Worm (Caenorhabditis elegans): ENCODE data around the gene srz-23.

Gene srz-23

DNA sequence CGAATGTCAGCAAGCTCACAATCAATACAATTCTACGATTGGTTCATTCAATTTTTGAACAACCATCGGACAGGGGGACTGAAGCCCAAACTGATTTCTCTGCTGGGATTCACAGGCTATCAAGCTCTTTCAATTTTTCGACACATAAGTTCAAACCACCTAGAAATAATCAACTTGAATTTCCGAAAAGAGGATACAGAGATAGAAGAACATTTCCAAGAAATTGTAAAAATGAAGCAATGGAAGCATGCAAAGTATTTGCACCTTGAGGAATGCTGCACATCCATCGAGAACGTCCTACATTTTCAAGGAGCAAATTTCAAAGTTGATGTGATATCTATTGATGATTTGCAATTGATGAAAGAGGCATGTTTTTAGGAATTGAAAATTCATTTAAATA lies 14.3 kb downstream of the srz-23 start:
- TF ChIP-seq mml-1 (tag; optimal IDR thresholded peaks at IDR 0.05) (no peak), elt-1 (tag; optimal IDR thresholded peaks at IDR 0.05) (no peak), ama-1 (optimal IDR thresholded peaks at IDR 0.05) (no peak), snpc-4 (tag; optimal IDR thresholded peaks at IDR 0.05) (no peak), egl-27 (tag; optimal IDR thresholded peaks at IDR 0.05) (no peak), fkh-10 (GFP tag; optimal IDR thresholded peaks at IDR 0.05) (no peak), lsy-12 (tag; optimal IDR thresholded peaks at IDR 0.05) (no peak)

DNA sequence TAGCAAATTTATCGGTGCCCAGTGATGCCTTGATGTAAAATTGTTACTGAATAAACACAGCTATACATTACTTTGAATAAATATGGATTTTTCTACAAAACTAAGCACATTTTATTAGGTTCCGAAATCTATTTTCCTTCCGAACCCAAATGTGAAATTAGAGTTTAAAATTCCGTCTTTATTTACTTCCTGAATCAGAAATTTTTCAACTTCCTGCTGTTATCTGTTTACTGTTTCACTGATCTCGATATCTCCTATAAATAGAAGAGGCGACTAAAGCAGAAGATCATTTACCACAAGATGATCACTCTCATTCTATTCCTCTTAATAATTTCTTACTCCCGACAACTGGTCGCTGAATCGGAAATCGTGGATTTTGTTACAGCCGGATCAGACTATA lies 16.3 kb downstream of the srz-23 start, which contains the start of gene F58E2.2:
Gene F58E2.2 (plus strand): TSS at position 301 of the 400 bp plus-strand sequence.
- no peak for TF ChIP-seq elt-2 (tag; optimal IDR thresholded peaks at IDR 0.05)
- TF ChIP-seq zag-1 (tag; optimal IDR thresholded peaks at IDR 0.05) = no peak
- TF ChIP-seq fkh-10 (GFP tag; optimal IDR thresholded peaks at IDR 0.05) = no peak
- no peak for TF ChIP-seq fos-1 (tag; optimal IDR thresholded peaks at IDR 0.05)
- TF ChIP-seq aly-2 (tag; optimal IDR thresholded peaks at IDR 0.05) = no peak
- no peak for TF ChIP-seq nhr-77 (tag; optimal IDR thresholded peaks at IDR 0.05)
- no peak for TF ChIP-seq nhr-76 (tag; optimal IDR thresholded peaks at IDR 0.05)
- no peak for TF ChIP-seq skn-1 (tag; optimal IDR thresholded peaks at IDR 0.05)
- no peak for TF ChIP-seq daf-12 (tag; optimal IDR thresholded peaks at IDR 0.05)
- TF ChIP-seq jun-1 (tag; optimal IDR thresholded peaks at IDR 0.05) = no peak
- no peak for TF ChIP-seq hmg-11 (tag; optimal IDR thresholded peaks at IDR 0.05)
- TF ChIP-seq unc-62 (GFP tag; optimal IDR thresholded peaks at IDR 0.05) = no peak
- no peak for TF ChIP-seq lsy-12 (tag; optimal IDR thresholded peaks at IDR 0.05)
- no peak for TF ChIP-seq ztf-11 (tag; optimal IDR thresholded peaks at IDR 0.05)
- no peak for TF ChIP-seq pqm-1 (tag; optimal IDR thresholded peaks at IDR 0.05)

ce11 chrIV:3477124-3477523 lies 23.7 kb downstream of the srz-23 start, which contains the start of gene srz-69:
TSS of gene srz-69 (minus strand) at chrIV:3477224.
- TF ChIP-seq pha-4 (tag; optimal IDR thresholded peaks at IDR 0.05) (no peak), ama-1 (optimal IDR thresholded peaks at IDR 0.05) (no peak), jun-1 (tag; optimal IDR thresholded peaks at IDR 0.05) (no peak), nhr-28 (tag; optimal IDR thresholded peaks at IDR 0.05) (no peak), unc-39 (tag; optimal IDR thresholded peaks at IDR 0.05) (no peak), eor-1 (tag; optimal IDR thresholded peaks at IDR 0.05) (no peak), nhr-67 (tag; optimal IDR thresholded peaks at IDR 0.05) (no peak), elt-2 (tag; optimal IDR thresholded peaks at IDR 0.05) (no peak), nhr-12 (tag; optimal IDR thresholded peaks at IDR 0.05) (no peak), sea-2 (GFP tag; optimal IDR thresholded peaks at IDR 0.05) (no peak), R02D3.7 (tag; optimal IDR thresholded peaks at IDR 0.05) (no peak), ceh-16 (tag; optimal IDR thresholded peaks at IDR 0.05) (no peak), skn-1 (tag; optimal IDR thresholded peaks at IDR 0.05) (no peak), nhr-237 (tag; optimal IDR thresholded peaks at IDR 0.05) (no peak), unc-62 (GFP tag; optimal IDR thresholded peaks at IDR 0.05) (no peak), nhr-77 (tag; optimal IDR thresholded peaks at IDR 0.05) (no peak), ztf-4 (tag; optimal IDR thresholded peaks at IDR 0.05) (no peak), daf-12 (tag; optimal IDR thresholded peaks at IDR 0.05) (no peak), mdl-1 (tag; optimal IDR thresholded peaks at IDR 0.05) (no peak), egl-5 (tag; optimal IDR thresholded peaks at IDR 0.05) (no peak)

DNA sequence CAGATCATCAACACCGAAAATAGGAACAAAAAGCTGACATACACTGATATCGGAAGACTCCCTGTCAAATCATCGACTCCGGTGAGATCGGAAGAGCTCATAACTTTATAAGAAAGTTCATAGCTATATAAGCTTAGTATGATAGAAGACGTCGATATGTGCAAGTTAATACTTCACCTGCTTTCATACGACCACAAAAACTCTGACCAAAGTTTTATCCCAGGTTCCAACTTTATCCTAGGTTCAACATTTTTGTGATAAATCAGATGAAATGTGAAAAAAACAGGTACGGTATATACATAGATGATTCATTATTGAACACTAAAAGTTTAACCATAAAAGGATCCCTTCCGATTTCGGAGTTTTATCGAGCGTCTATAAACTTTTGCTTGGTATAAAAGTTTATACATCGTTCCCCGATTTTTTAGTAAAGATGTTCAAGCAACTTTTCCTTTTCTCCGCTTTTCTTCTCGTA lies 25.5 kb downstream of the srz-23 start, which contains the start of the genes srz-70 and C09G12.5:
Gene srz-70 (minus strand): TSS at position 101 of the 475 bp plus-strand sequence.
Gene C09G12.5 (plus strand): TSS at position 425 of the 475 bp plus-strand sequence.
- no peak for TF ChIP-seq zag-1 (tag; optimal IDR thresholded peaks at IDR 0.05)
- TF ChIP-seq egl-5 (tag; optimal IDR thresholded peaks at IDR 0.05) = no peak
- TF ChIP-seq nhr-28 (tag; optimal IDR thresholded peaks at IDR 0.05) = no peak
- no peak for TF ChIP-seq nfya-1 (tag; optimal IDR thresholded peaks at IDR 0.05; ENCODE audit: insufficient read depth)
- TF ChIP-seq aly-2 (tag; optimal IDR thresholded peaks at IDR 0.05) = no peak
- TF ChIP-seq eor-1 (tag; optimal IDR thresholded peaks at IDR 0.05) = no peak
- no peak for TF ChIP-seq fkh-2 (tag; optimal IDR thresholded peaks at IDR 0.05)
- TF ChIP-seq ceh-82 (tag; optimal IDR thresholded peaks at IDR 0.05) = no peak
- no peak for TF ChIP-seq nhr-76 (tag; optimal IDR thresholded peaks at IDR 0.05)
- TF ChIP-seq daf-12 (tag; optimal IDR thresholded peaks at IDR 0.05) = no peak
- TF ChIP-seq ceh-16 (tag; optimal IDR thresholded peaks at IDR 0.05) = no peak
- no peak for TF ChIP-seq nhr-25 (tag; optimal IDR thresholded peaks at IDR 0.05)
- TF ChIP-seq lsy-12 (tag; optimal IDR thresholded peaks at IDR 0.05) = no peak
- no peak for TF ChIP-seq nhr-12 (tag; optimal IDR thresholded peaks at IDR 0.05)
- no peak for TF ChIP-seq pha-4 (tag; optimal IDR thresholded peaks at IDR 0.05)
- no peak for TF ChIP-seq ceh-9 (tag; optimal IDR thresholded peaks at IDR 0.05)
- no peak for TF ChIP-seq mml-1 (tag; optimal IDR thresholded peaks at IDR 0.05)
- no peak for TF ChIP-seq elt-1 (tag; optimal IDR thresholded peaks at IDR 0.05)
- TF ChIP-seq hmg-11 (tag; optimal IDR thresholded peaks at IDR 0.05) = no peak
- no peak for TF ChIP-seq egl-27 (tag; optimal IDR thresholded peaks at IDR 0.05)

All from whole organism, L3 larva.